Worm (Caenorhabditis elegans): ENCODE results near the gene F38B7.3.

The F38B7.3 gene

ce11 chrV:11531100-11531499 is 17.8 kb upstream of the F38B7.3 start (continued):
- TF ChIP-seq rnt-1 (tag; optimal IDR thresholded peaks at IDR 0.05) (peak; percentile 42), mep-1 (tag; optimal IDR thresholded peaks at IDR 0.05) (peak; percentile 85), nhr-237 (tag; optimal IDR thresholded peaks at IDR 0.05) (no peak), irx-1 (tag; optimal IDR thresholded peaks at IDR 0.05) (no peak), jun-1 (tag; optimal IDR thresholded peaks at IDR 0.05) (no peak), sup-37 (GFP tag; optimal IDR thresholded peaks at IDR 0.05) (no peak), ceh-63 (GFP tag; optimal IDR thresholded peaks at IDR 0.05) (no peak), grh-1 (GFP tag; IDR thresholded peaks at IDR 0.05) (peak; percentile 87), sox-4 (tag; optimal IDR thresholded peaks at IDR 0.05) (no peak), fos-1 (tag; optimal IDR thresholded peaks at IDR 0.05) (peak; percentile 45), zip-4 (GFP tag; optimal IDR thresholded peaks at IDR 0.05) (no peak), lin-13 (GFP tag; optimal IDR thresholded peaks at IDR 0.05) (peak; percentile 55), lir-3 (tag; optimal IDR thresholded peaks at IDR 0.05; ENCODE audit: poor library complexity) (no peak), ceh-82 (tag; optimal IDR thresholded peaks at IDR 0.05) (peak in 1 of 3 experiments; percentile 23), nhr-28 (tag; optimal IDR thresholded peaks at IDR 0.05) (no peak), C34B4.2 (tag; optimal IDR thresholded peaks at IDR 0.05) (no peak), nhr-71 (tag; optimal IDR thresholded peaks at IDR 0.05) (peak; percentile 82), lsy-2 (tag; optimal IDR thresholded peaks at IDR 0.05) (peak; percentile 56 to 84), zag-1 (tag; optimal IDR thresholded peaks at IDR 0.05) (no peak), egl-13 (tag; optimal IDR thresholded peaks at IDR 0.05) (no peak), nhr-19 (GFP tag; conservative IDR thresholded peaks at IDR 0.05) (peak; percentile 41; the same call in 1 of the 2 replicates), unc-86 (tag; optimal IDR thresholded peaks at IDR 0.05) (no peak), efl-1 (optimal IDR thresholded peaks at IDR 0.05) (peak; percentile 20 to 39), efl-1 (GFP tag; optimal IDR thresholded peaks at IDR 0.05 in 1 of 2) (peak in 1 of 2 experiments; percentile 6), egl-27 (tag; optimal IDR thresholded peaks at IDR 0.05) (peak in 1 of 2 experiments; percentile 12), tlp-1 (tag; optimal IDR thresholded peaks at IDR 0.05) (no peak)

- no peak for TF ChIP-seq lin-15B (tag; optimal IDR thresholded peaks at IDR 0.05)
- TF ChIP-seq ces-1 (GFP tag; optimal IDR thresholded peaks at IDR 0.05): no peak
- TF ChIP-seq lin-39 (tag; optimal IDR thresholded peaks at IDR 0.05): peak; percentile 44
- TF ChIP-seq alr-1 (tag; optimal IDR thresholded peaks at IDR 0.05; ENCODE audit: borderline replicate concordance): no peak
- TF ChIP-seq mdl-1 (tag; optimal IDR thresholded peaks at IDR 0.05): peak; percentile 53 to 96
- no peak for TF ChIP-seq nhr-84 (tag; optimal IDR thresholded peaks at IDR 0.05)
- peak; percentile 79 for TF ChIP-seq nhr-77 (tag; optimal IDR thresholded peaks at IDR 0.05)
- no peak for TF ChIP-seq ceh-8 (GFP tag; optimal IDR thresholded peaks at IDR 0.05)
- TF ChIP-seq lin-35 (GFP tag; optimal IDR thresholded peaks at IDR 0.05): peak; percentile 53 to 78
- TF ChIP-seq tbx-2 (tag; optimal IDR thresholded peaks at IDR 0.05): peak; percentile 91
- TF ChIP-seq nhr-20 (tag; optimal IDR thresholded peaks at IDR 0.05): peak; percentile 97
- peak; percentile 54 for TF ChIP-seq irx-1 (tag; optimal IDR thresholded peaks at IDR 0.05)
- TF ChIP-seq Y116A8C.19 (tag; optimal IDR thresholded peaks at IDR 0.05; ENCODE audit: borderline replicate concordance): no peak
- TF ChIP-seq hlh-4 (tag; optimal IDR thresholded peaks at IDR 0.05): no peak
- peak; percentile 89 for TF ChIP-seq unc-130 (tag; optimal IDR thresholded peaks at IDR 0.05)
- TF ChIP-seq unc-98 (GFP tag; IDR thresholded peaks at IDR 0.05): no peak; the same call in 1 of the 2 replicates
- TF ChIP-seq efl-3 (GFP tag; optimal IDR thresholded peaks at IDR 0.05): no peak
- peak; percentile 92 for TF ChIP-seq blmp-1 (tag; optimal IDR thresholded peaks at IDR 0.05)
- peak; percentile 82 for TF ChIP-seq fos-1 (tag; optimal IDR thresholded peaks at IDR 0.05)
- TF ChIP-seq snu-23 (GFP tag; optimal IDR thresholded peaks at IDR 0.05): peak; percentile 94
- no peak for TF ChIP-seq pax-3 (tag; optimal IDR thresholded peaks at IDR 0.05)
- TF ChIP-seq ceh-82 (tag; optimal IDR thresholded peaks at IDR 0.05): peak in 1 of 3 experiments; percentile 50
- peak; percentile 30 for TF ChIP-seq pqm-1 (tag; optimal IDR thresholded peaks at IDR 0.05)
- peak; percentile 35 for TF ChIP-seq nhr-237 (tag; optimal IDR thresholded peaks at IDR 0.05)
- peak in 1 of 2 experiments; percentile 13 for TF ChIP-seq ztf-11 (tag; optimal IDR thresholded peaks at IDR 0.05)
- TF ChIP-seq sox-4 (tag; optimal IDR thresholded peaks at IDR 0.05): no peak
- no peak for TF ChIP-seq unc-86 (tag; optimal IDR thresholded peaks at IDR 0.05)
- TF ChIP-seq nhr-47 (tag; optimal IDR thresholded peaks at IDR 0.05): peak; percentile 76
- peak; percentile 74 for TF ChIP-seq elt-2 (tag; optimal IDR thresholded peaks at IDR 0.05)
- peak; percentile 29 for TF ChIP-seq lir-3 (tag; optimal IDR thresholded peaks at IDR 0.05; ENCODE audit: poor library complexity)
- peak; percentile 97 for TF ChIP-seq nhr-71 (tag; optimal IDR thresholded peaks at IDR 0.05)
- TF ChIP-seq swsn-7 (tag; optimal IDR thresholded peaks at IDR 0.05): peak; percentile 81
Observed at ce11 chrV:11531831-11532534, 16.9 kb upstream of the F38B7.3 start.
